Fruit fly (Drosophila melanogaster): ENCODE measurements around the gene Nxf3.
A peak's percentile ranks its signal among the peaks of the same experiment; 100 is the strongest.

Nxf3 gene

DNA sequence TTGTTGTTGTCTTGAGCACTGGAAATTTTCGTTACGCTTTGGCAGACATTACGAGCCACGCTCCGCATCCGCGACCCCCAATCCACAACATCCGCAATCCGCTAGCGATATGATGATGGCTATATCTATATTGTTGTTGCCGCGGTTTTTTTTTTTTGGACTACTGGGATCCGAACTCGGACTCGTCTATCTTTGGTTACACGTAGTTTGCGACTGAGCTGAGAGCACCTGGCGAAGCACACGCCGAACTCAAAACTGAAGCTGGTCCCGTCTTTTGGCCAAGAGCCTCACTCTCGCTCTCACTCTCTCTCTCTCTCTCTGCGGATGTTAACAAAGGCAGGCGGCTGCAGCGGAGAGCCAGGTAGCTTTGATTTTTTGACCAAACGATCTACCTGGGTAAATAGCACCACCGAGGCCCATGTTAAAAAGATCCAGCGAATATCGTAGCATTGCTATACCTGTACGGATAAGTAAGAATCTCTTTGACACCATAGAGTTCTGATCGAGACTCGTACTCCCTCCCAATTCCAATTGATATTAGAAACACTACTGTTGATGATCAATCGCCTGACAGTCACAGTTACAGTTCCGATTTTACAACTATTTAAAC lies 39.8 kb upstream of the Nxf3 start, which contains the start of gene Rgl (continued):
- peak; percentile 33; the same call in 1 of the 3 replicates for TF ChIP-seq CG8119 (GFP tag; IDR thresholded peaks at IDR 0.05)
- no peak for TF ChIP-seq Eip78C (GFP tag)
- no peak for TF ChIP-seq CG6792 (GFP tag; optimal IDR thresholded peaks at IDR 0.05)
- TF ChIP-seq Met (GFP tag; optimal IDR thresholded peaks at IDR 0.05): no peak
- TF ChIP-seq dac (GFP tag; optimal IDR thresholded peaks at IDR 0.05): no peak
- peak; percentile 43; the same call in 1 of the 3 replicates for TF ChIP-seq eg (GFP tag; IDR thresholded peaks at IDR 0.05)
- no peak for TF ChIP-seq Blimp-1 (GFP tag; optimal IDR thresholded peaks at IDR 0.05)
- no peak for TF ChIP-seq CG16779 (tag; optimal IDR thresholded peaks at IDR 0.05)
- TF ChIP-seq CG6854 (GFP tag; optimal IDR thresholded peaks at IDR 0.05): peak; percentile 44
- no peak for TF ChIP-seq ss (GFP tag; optimal IDR thresholded peaks at IDR 0.05)
- TF ChIP-seq fkh (GFP tag; optimal IDR thresholded peaks at IDR 0.05): no peak
- no peak for TF ChIP-seq CG3032 (tag; optimal IDR thresholded peaks at IDR 0.05)
- TF ChIP-seq Hr4 (GFP tag; optimal IDR thresholded peaks at IDR 0.05): no peak
- TF ChIP-seq CG3919 (GFP tag; optimal IDR thresholded peaks at IDR 0.05): peak; percentile 6
- TF ChIP-seq Eip75B (GFP tag; optimal IDR thresholded peaks at IDR 0.05): no peak
- no peak for TF ChIP-seq CG7368 (GFP tag; optimal IDR thresholded peaks at IDR 0.05)
- no peak for TF ChIP-seq Hr39 (GFP tag; optimal IDR thresholded peaks at IDR 0.05)
- TF ChIP-seq CG10631 (GFP tag; optimal IDR thresholded peaks at IDR 0.05): no peak

DNA sequence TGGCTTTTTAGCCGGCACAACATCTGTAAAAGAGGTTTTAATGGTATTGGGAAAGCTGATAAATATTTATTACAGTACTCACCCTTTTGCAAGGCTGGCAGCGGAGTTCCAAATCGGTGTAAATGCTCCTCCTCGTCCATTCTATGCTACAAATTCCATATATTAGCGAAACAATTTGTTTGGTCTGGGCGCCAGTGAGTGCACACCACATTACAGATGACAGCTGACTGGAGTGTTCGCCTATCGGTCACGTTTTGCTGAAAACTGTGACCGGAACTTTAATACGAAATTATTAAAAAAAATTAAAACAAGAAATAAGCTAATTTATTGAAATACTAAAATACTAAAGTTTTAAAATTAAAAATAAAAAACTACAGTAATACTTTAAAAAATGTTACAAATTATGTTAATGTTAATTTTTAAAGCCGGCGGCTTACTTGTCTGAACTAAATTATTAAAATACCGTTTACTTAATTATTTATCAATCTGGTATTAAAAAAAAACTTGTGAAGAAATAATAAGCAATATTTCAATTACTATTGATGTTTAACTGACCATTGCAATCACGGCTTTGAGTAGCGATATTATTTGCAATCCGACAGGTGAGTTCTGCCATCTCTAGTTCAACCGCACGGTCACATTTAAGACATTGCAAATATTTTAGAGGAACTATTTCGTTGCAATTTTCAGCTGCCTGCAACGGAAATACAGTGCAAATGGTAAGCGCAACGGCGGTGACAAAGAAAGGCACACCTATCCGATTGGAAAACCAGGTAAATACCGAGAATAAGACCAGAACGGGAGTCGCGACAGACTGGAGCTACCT lies 36.0 kb upstream of the Nxf3 start, which contains the start of the genes CG8833 and DCTN1-p150:
Gene CG8833, minus strand, starts transcription at position 232 of the 826 bp plus-strand sequence.
Gene DCTN1-p150, plus strand, starts transcription at position 619 of the 826 bp plus-strand sequence.
- TF ChIP-seq CG31627 (GFP tag; optimal IDR thresholded peaks at IDR 0.05): peak; percentile 60
- peak; percentile 9 for TF ChIP-seq Ets96B (tag; optimal IDR thresholded peaks at IDR 0.05)
- TF ChIP-seq CG34406 (GFP tag; optimal IDR thresholded peaks at IDR 0.05): no peak
- TF ChIP-seq fkh (GFP tag; optimal IDR thresholded peaks at IDR 0.05): peak; percentile 21
- TF ChIP-seq svp (GFP tag): no peak
- TF ChIP-seq Smox (GFP tag; optimal IDR thresholded peaks at IDR 0.05): no peak
- peak; percentile 29 for TF ChIP-seq lz (GFP tag; optimal IDR thresholded peaks at IDR 0.05)
- no peak for TF ChIP-seq dac (GFP tag; optimal IDR thresholded peaks at IDR 0.05)
- no peak for TF ChIP-seq net (GFP tag; optimal IDR thresholded peaks at IDR 0.05)
- peak; percentile 38 for TF ChIP-seq esn (GFP tag; optimal IDR thresholded peaks at IDR 0.05)
- no peak for TF ChIP-seq Lpt (GFP tag; optimal IDR thresholded peaks at IDR 0.05)
- TF ChIP-seq CG1621 (tag; optimal IDR thresholded peaks at IDR 0.05): no peak
- no peak for TF ChIP-seq CG3919 (GFP tag; optimal IDR thresholded peaks at IDR 0.05)
- peak; percentile 32 for TF ChIP-seq CG3032 (tag; optimal IDR thresholded peaks at IDR 0.05)
- 0 out of 3 replicates have a peak, but pooled peaks have one; percentile 38 for TF ChIP-seq eg (GFP tag; IDR thresholded peaks at IDR 0.05)
- TF ChIP-seq spab (GFP tag; optimal IDR thresholded peaks at IDR 0.05): no peak
- TF ChIP-seq achi (GFP tag; optimal IDR thresholded peaks at IDR 0.05): peak; percentile 53
- TF ChIP-seq Hr4 (GFP tag; optimal IDR thresholded peaks at IDR 0.05): no peak
- peak; percentile 15 for TF ChIP-seq Sox15 (GFP tag; optimal IDR thresholded peaks at IDR 0.05)
- no peak for TF ChIP-seq Eip75B (GFP tag; optimal IDR thresholded peaks at IDR 0.05)
- peak; percentile 53 for TF ChIP-seq cyc (GFP tag; optimal IDR thresholded peaks at IDR 0.05)
- no peak for TF ChIP-seq pdm3 (GFP tag; optimal IDR thresholded peaks at IDR 0.05)

DNA sequence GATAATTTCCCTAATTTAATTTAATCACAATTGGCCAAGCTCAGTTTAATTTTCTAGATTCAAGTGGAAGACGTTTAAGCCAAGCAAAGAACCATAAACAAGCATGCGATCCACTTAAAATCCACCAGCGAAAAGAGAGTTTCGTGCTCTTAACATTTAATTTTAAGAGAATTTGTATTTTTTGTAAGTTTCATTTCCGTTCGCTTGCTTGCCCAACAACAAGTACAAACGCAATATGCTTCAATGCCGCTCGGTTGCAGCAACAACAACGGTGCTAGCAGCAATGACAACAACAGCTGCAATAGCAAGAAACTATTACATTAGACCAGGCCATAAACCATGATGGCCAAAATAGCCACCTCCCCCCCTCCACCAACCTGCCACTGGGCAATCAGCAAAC lies 30.1 kb upstream of the Nxf3 start:
- TF ChIP-seq Ets21C (GFP tag; optimal IDR thresholded peaks at IDR 0.05): no peak
- TF ChIP-seq CG8119 (GFP tag; IDR thresholded peaks at IDR 0.05): 0 out of 3 replicates have a peak, but pooled peaks have one; percentile 30
- no peak for TF ChIP-seq CG8319 (GFP tag; optimal IDR thresholded peaks at IDR 0.05)
- no peak for TF ChIP-seq CG10669 (GFP tag; optimal IDR thresholded peaks at IDR 0.05)
- no peak for TF ChIP-seq fd59A (GFP tag; optimal IDR thresholded peaks at IDR 0.05)
- TF ChIP-seq dsx (GFP tag; optimal IDR thresholded peaks at IDR 0.05; ENCODE audit: poor library complexity, severe bottlenecking): no peak
- TF ChIP-seq CG11294 (GFP tag; IDR thresholded peaks at IDR 0.05): no peak
- no peak for TF ChIP-seq CG10631 (GFP tag; optimal IDR thresholded peaks at IDR 0.05)
- peak; percentile 35; the same call in 1 of the 2 replicates for TF ChIP-seq CG15336 (GFP tag; IDR thresholded peaks at IDR 0.05)
- TF ChIP-seq Hr39 (GFP tag; optimal IDR thresholded peaks at IDR 0.05): no peak
- TF ChIP-seq esn (GFP tag; optimal IDR thresholded peaks at IDR 0.05): no peak
- no peak for TF ChIP-seq net (GFP tag; optimal IDR thresholded peaks at IDR 0.05)
- peak; percentile 49 for TF ChIP-seq CG6854 (GFP tag; optimal IDR thresholded peaks at IDR 0.05)
- peak; percentile 29; the same call in 1 of the 3 replicates for TF ChIP-seq CG6163 (GFP tag; IDR thresholded peaks at IDR 0.05)
- TF ChIP-seq Sox15 (GFP tag; optimal IDR thresholded peaks at IDR 0.05): no peak
